Worm (Caenorhabditis elegans) whole organism, young adult: ENCODE results near the gene C47A4.1.

Experiments
- B0261.1 ChIP-seq: sonication (generic microtip); optimal IDR thresholded peaks from 2 replicates; lab custom pipeline; 2016; ENCODE audit warnings: mild to moderate bottlenecking, missing genetic modification characterization, moderate library complexity, missing compliant biosample characterization
- C17E4.6 ChIP-seq: fragments of 200-800 bp; sonication (Bioruptor generic); IDR thresholded peaks from 2 replicates; pipeline ENCODE4 v1.3.6; 2022; ENCODE audit warnings: missing genetic modification reagents, missing genetic modification characterization, missing compliant biosample characterization
- Y79H2A.3 ChIP-seq: fragments of 200-800 bp; sonication (Bioruptor generic); conservative IDR thresholded peaks from 2 replicates; pipeline ENCODE4 v1.3.6; 2022; ENCODE audit warnings: missing genetic modification reagents, missing genetic modification characterization, missing compliant biosample characterization
- aptf-3 ChIP-seq: fragments of 200-800 bp; sonication (Bioruptor generic); IDR thresholded peaks from 2 replicates; pipeline ENCODE4 v1.3.6; 2022; ENCODE audit warnings: missing genetic modification characterization, missing compliant biosample characterization
- atf-7 ChIP-seq: sonication (generic microtip); optimal IDR thresholded peaks from 2 replicates; lab custom pipeline; 2017; ENCODE audit warnings: mild to moderate bottlenecking, missing genetic modification characterization, missing compliant biosample characterization
- athp-1 ChIP-seq: sonication (generic microtip); optimal IDR thresholded peaks from 2 replicates; lab custom pipeline; 2017; ENCODE audit warnings: mild to moderate bottlenecking, missing genetic modification characterization, missing compliant biosample characterization
- attf-3 ChIP-seq: fragments of 200-800 bp; sonication (Bioruptor generic); conservative IDR thresholded peaks from 2 replicates; pipeline ENCODE4 v1.3.6; 2022; ENCODE audit warnings: missing genetic modification reagents, missing genetic modification characterization, missing compliant biosample characterization
- attf-6 ChIP-seq: fragments of 200-800 bp; sonication (Bioruptor generic); IDR thresholded peaks from 2 replicates; pipeline ENCODE4 v1.3.6; 2022; ENCODE audit warnings: missing genetic modification reagents, missing genetic modification characterization, missing compliant biosample characterization
- ccch-3 ChIP-seq: fragments of 200-800 bp; sonication (Bioruptor generic); optimal IDR thresholded peaks from 2 replicates; lab custom pipeline; 2018; ENCODE audit warnings: mild to moderate bottlenecking, missing genetic modification characterization, missing compliant biosample characterization
- cebp-2 ChIP-seq: fragments of 200-800 bp; sonication (Bioruptor generic); IDR thresholded peaks from 2 replicates; pipeline ENCODE4 v1.3.6; 2022; ENCODE audit warnings: missing genetic modification characterization, missing compliant biosample characterization
- ceh-79 ChIP-seq: sonication (generic microtip); optimal IDR thresholded peaks from 2 replicates; lab custom pipeline; 2017; ENCODE audit warnings: mild to moderate bottlenecking, missing genetic modification characterization, missing compliant biosample characterization
- egrh-3 ChIP-seq: fragments of 200-800 bp; sonication (Bioruptor generic); IDR thresholded peaks from 2 replicates; pipeline ENCODE4 v1.3.6; 2022; ENCODE audit warnings: missing genetic modification reagents, missing genetic modification characterization, missing compliant biosample characterization
- him-1 ChIP-seq: sonication (generic microtip); optimal IDR thresholded peaks from 2 replicates; lab custom pipeline; 2016; ENCODE audit warnings: missing genotype, missing genetic modification reagents, missing genetic modification characterization, missing compliant biosample characterization
- lin-40 ChIP-seq: sonication (generic microtip); optimal IDR thresholded peaks from 2 replicates; lab custom pipeline; 2016; ENCODE audit warnings: missing genetic modification characterization, mild to moderate bottlenecking, missing compliant biosample characterization, missing genotype, missing genetic modification reagents
- lir-1 ChIP-seq: fragments of 200-800 bp; sonication (Bioruptor generic); conservative IDR thresholded peaks from 2 replicates; pipeline ENCODE4 v1.3.6; 2022; ENCODE audit warnings: missing genetic modification reagents, missing genetic modification characterization, missing compliant biosample characterization
- madf-3 ChIP-seq: fragments of 200-800 bp; sonication (Bioruptor generic); IDR thresholded peaks from 2 replicates; pipeline ENCODE4 v1.3.6; 2022; ENCODE audit warnings: missing genetic modification reagents, missing genetic modification characterization, missing compliant biosample characterization
- madf-6 ChIP-seq: fragments of 200-800 bp; sonication (Bioruptor generic); IDR thresholded peaks from 2 replicates; pipeline ENCODE4 v1.3.6; 2022; ENCODE audit warnings: missing genetic modification reagents, missing genetic modification characterization, missing compliant biosample characterization
- madf-8 ChIP-seq: fragments of 200-800 bp; sonication (Bioruptor generic); conservative IDR thresholded peaks from 2 replicates; pipeline ENCODE4 v1.3.6; 2022; ENCODE audit warnings: missing genetic modification reagents, missing genetic modification characterization, missing compliant biosample characterization
- mcd-1 ChIP-seq: fragments of 200-800 bp; sonication (Bioruptor generic); IDR thresholded peaks from 2 replicates; pipeline ENCODE4 v1.3.6; 2022; ENCODE audit warnings: missing genetic modification reagents, missing genetic modification characterization, missing compliant biosample characterization
- mel-28 ChIP-seq: sonication (generic microtip); optimal IDR thresholded peaks from 2 replicates; lab custom pipeline; 2016; ENCODE audit warnings: borderline replicate concordance, mild to moderate bottlenecking, missing genetic modification characterization, missing compliant biosample characterization
- mes-4 ChIP-seq: sonication (generic microtip); optimal IDR thresholded peaks from 2 replicates; lab custom pipeline; 2016; ENCODE audit warnings: missing genotype, missing genetic modification characterization, missing compliant biosample characterization
- nfya-1 ChIP-seq: sonication (generic microtip); optimal IDR thresholded peaks from 2 replicates; lab custom pipeline; 2017; ENCODE audit warnings: antibody characterized with exemption, missing compliant biosample characterization, missing genetic modification characterization, borderline replicate concordance; ENCODE audit not compliant: insufficient read depth
- nhr-80 ChIP-seq: sonication (generic microtip); optimal IDR thresholded peaks from 2 replicates; lab custom pipeline; 2016; ENCODE audit warnings: missing genetic modification characterization, missing compliant biosample characterization
- pbrm-1 ChIP-seq: fragments of 200-800 bp; sonication (Bioruptor generic); IDR thresholded peaks from 2 replicates; pipeline ENCODE4 v1.3.6; 2022; ENCODE audit warnings: missing genetic modification reagents, missing genetic modification characterization, missing compliant biosample characterization
- rpc-1 ChIP-seq, 2 experiments: fragments of 150-350 bp in 1 of 2; sonication (generic microtip) in 1 of 2; optimal IDR thresholded peaks; 2 replicates each; lab custom pipeline; 2014 to 2018; ENCODE audit warnings: missing biosample characterization in 1 of 2, missing genetic modification characterization in 1 of 2, missing genetic modification reagents in 1 of 2, missing genotype in 1 of 2
- sea-2 ChIP-seq: fragments of 200-800 bp; sonication (Bioruptor generic); IDR thresholded peaks from 2 replicates; pipeline ENCODE4 v1.3.6; 2022; ENCODE audit warnings: missing genetic modification characterization, missing compliant biosample characterization
- snpc-4 ChIP-seq, 5 experiments: fragments of 150-350 bp in 1 of 5; sonication (generic microtip) in 4 of 5; optimal IDR thresholded peaks; 2 replicates each; lab custom pipeline; 2014 to 2018; ENCODE audit warnings: missing genetic modification characterization in 5 of 5, missing biosample characterization in 3 of 5, antibody characterized with exemption in 2 of 5, mild to moderate bottlenecking in 2 of 5, missing compliant biosample characterization in 2 of 5, missing genotype in 2 of 5, moderate library complexity in 2 of 5, missing genetic modification reagents in 1 of 5
- somi-1 ChIP-seq: fragments of 200-800 bp; sonication (Bioruptor generic); optimal IDR thresholded peaks from 2 replicates; lab custom pipeline; 2018; ENCODE audit warnings: mild to moderate bottlenecking, missing genetic modification characterization, missing compliant biosample characterization
- tlf-1 ChIP-seq: fragments of 200-800 bp; sonication (Bioruptor generic); optimal IDR thresholded peaks from 2 replicates; lab custom pipeline; 2018; ENCODE audit warnings: mild to moderate bottlenecking, missing genetic modification characterization, missing compliant biosample characterization
- ztf-26 ChIP-seq: sonication (generic microtip); optimal IDR thresholded peaks from 2 replicates; lab custom pipeline; 2017; ENCODE audit warnings: missing genetic modification characterization, missing compliant biosample characterization
- ztf-28 ChIP-seq: fragments of 200-800 bp; sonication (Bioruptor generic); IDR thresholded peaks from 2 replicates; pipeline ENCODE4 v1.3.6; 2022; ENCODE audit warnings: missing genetic modification reagents, missing genetic modification characterization, missing compliant biosample characterization

C47A4.1 gene

DNA sequence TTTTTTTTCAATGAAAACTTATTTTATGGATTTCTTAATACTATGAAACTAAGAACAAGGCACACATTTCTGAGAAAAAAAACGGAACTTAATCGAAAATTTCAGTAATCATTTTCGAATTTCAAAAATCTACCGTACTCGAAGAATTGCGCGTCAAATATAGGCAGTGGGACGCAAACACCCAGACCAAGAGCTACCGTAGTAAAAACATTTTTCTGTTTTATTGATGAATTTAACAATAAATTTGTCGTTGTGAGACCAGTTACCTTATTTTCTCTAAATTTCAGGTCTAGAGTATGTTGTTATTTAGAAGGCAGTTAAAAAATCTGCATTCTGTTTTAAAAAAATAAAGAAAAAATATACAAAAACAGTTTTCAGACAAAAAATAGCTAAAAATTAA lies 28.5 kb downstream of the C47A4.1 start (continued):
- no peak for TF ChIP-seq ceh-79 (tag; lab: Kevin White, UChicago)
- no peak for TF ChIP-seq somi-1 (GFP tag; lab: Kevin White, UChicago)
- no peak for TF ChIP-seq lir-1 (GFP tag; lab: Robert Waterston, UW)
- no peak for TF ChIP-seq sea-2
- no peak for TF ChIP-seq madf-3 (GFP tag; lab: Robert Waterston, UW)
- TF ChIP-seq aptf-3 (GFP tag; lab: Robert Waterston, UW): no peak
- no peak for TF ChIP-seq ztf-28 (GFP tag; lab: Robert Waterston, UW)
- peak; percentile 59; the same call in 1 of the 2 replicates for TF ChIP-seq attf-6
- no peak for TF ChIP-seq ztf-26 (tag; lab: Kevin White, UChicago)
- TF ChIP-seq madf-8 (GFP tag; lab: Robert Waterston, UW): no peak
- TF ChIP-seq C17E4.6 (GFP tag; lab: Robert Waterston, UW): no peak
- TF ChIP-seq mel-28 (tag; lab: Kevin White, UChicago): no peak
- 0 out of 2 replicates have a peak, but pooled peaks have one; percentile 17 for TF ChIP-seq madf-6 (GFP tag; lab: Robert Waterston, UW)
- TF ChIP-seq attf-3 (GFP tag; lab: Robert Waterston, UW): 0 out of 2 replicates have a peak, but pooled peaks have one; percentile 39
- no peak for TF ChIP-seq lin-40 (tag; lab: Kevin White, UChicago)
- TF ChIP-seq athp-1 (tag; lab: Kevin White, UChicago): no peak
- no peak for TF ChIP-seq ccch-3 (GFP tag; lab: Kevin White, UChicago)
- TF ChIP-seq B0261.1 (tag; lab: Kevin White, UChicago): no peak
- TF ChIP-seq rpc-1 (optimal IDR thresholded peaks at IDR 0.05; lab: Kevin White, UChicago): no peak
- TF ChIP-seq rpc-1 (tag; optimal IDR thresholded peaks at IDR 0.05; lab: Kevin White, UChicago): no peak
- no peak for TF ChIP-seq Y79H2A.3 (GFP tag; lab: Robert Waterston, UW)
- TF ChIP-seq, all 124 proteins: peak for 6

DNA sequence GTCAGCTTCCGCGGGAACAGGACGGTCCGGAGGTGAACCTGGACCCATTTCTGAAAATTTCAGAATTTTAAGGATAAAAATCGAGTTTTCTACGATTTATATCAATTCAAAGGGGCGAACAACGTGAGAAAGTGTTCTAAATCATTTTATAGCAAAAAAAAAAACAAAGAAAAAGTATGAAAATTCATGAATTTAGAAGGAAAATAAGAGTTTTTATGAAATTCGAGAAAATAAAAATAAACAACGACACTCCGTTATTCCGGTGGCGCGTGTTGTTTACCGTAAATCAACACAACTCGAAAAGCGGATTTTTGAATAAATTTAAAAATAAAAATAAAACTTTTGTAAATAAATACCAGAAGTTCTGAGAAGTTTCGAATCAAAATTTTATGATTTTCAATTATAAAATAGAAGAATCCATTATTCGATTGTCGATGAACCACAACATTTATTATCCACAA lies 29.2 kb downstream of the C47A4.1 start, which contains the start of gene nyn-1:
Gene nyn-1, minus strand, starts transcription at position 51 of the 461 bp plus-strand sequence.
- no peak for TF ChIP-seq nfya-1 (tag; lab: Kevin White, UChicago)
- TF ChIP-seq somi-1 (GFP tag; lab: Kevin White, UChicago): no peak
- TF ChIP-seq snpc-4 (GFP tag; optimal IDR thresholded peaks at IDR 0.05; lab: Kevin White, UChicago): peak; percentile 66
- TF ChIP-seq snpc-4 (tag; optimal IDR thresholded peaks at IDR 0.05; lab: Kevin White, UChicago): peak in 3 of 4 experiments; percentile 60 to 73 (median 70)
- TF ChIP-seq mes-4 (tag; lab: Kevin White, UChicago): no peak
- peak; percentile 79 for TF ChIP-seq attf-6
- TF ChIP-seq C17E4.6 (GFP tag; lab: Robert Waterston, UW): no peak
- TF ChIP-seq egrh-3 (GFP tag; lab: Robert Waterston, UW): no peak
- TF ChIP-seq ccch-3 (GFP tag; lab: Kevin White, UChicago): no peak
- peak; percentile 91 for TF ChIP-seq attf-3 (GFP tag; lab: Robert Waterston, UW)

DNA sequence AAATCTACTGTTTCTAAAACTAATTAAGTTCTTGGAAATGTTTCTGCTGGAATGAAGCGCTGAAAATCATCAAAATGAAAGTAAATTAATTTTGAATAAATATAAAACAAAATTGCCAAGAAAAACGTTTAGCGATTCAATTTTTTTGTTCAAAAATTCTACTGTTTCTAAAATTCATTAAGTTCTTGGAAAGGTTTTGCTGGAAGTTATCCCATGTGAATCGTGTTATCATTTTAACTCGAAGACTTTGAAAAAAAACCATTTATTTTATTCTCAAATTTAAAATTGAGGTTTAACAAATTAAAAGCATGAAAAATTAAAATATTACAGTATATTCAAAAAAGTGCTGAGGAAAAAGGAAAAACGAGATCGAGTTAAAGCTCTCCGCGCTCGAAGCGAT lies 31.4 kb downstream of the C47A4.1 start:
- TF ChIP-seq snpc-4 (GFP tag; optimal IDR thresholded peaks at IDR 0.05; lab: Kevin White, UChicago) (no peak), snpc-4 (tag; optimal IDR thresholded peaks at IDR 0.05; lab: Kevin White, UChicago) (peak in 1 of 4 experiments; percentile 73), attf-6 (0 out of 2 replicates have a peak, but pooled peaks have one; percentile 55), attf-3 (GFP tag; lab: Robert Waterston, UW) (no peak)

DNA sequence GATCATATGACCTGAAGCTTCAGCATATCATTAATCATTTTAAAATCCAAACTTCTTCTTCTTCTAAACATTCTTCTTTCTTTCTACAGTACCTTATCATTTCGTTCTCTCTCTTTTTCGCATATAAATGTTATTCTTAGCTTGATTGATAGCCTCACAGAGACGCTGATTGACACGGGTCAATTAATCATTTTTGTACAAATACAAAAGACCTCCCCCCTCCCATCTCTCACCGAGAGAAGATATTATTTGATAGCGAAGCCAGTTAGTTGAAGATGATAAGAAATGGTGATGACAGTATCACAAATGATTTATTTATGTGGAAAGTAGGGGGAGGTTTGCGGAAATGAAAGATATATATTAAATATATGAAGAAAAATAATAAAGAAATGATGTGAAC lies 33.4 kb downstream of the C47A4.1 start:
- TF ChIP-seq him-1 (no peak), nhr-80 (peak; percentile 13)

DNA sequence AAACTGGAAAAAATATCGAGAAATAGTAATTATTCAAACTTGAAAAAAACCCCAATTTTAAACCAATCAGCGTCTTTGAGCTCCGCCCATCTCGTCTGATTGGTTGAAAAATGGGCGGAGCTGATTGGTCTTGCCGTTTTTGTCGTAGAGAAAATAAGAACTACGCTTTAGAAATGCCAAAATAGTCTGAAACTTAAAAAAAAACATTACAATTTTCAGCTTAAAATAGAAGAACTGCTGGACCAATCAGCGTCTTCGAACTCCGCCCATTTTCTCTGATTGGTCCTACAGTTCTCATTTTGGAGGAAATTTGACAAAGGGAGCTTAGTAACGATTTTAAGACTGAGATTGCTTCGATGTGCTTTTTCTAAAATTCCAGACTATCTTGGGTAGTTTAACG lies 36.7 kb downstream of the C47A4.1 start:
- TF ChIP-seq tlf-1 (GFP tag; lab: Kevin White, UChicago) (no peak), B0261.1 (tag; lab: Kevin White, UChicago) (no peak), attf-6 (no peak), cebp-2 (GFP tag; lab: Robert Waterston, UW) (no peak), atf-7 (tag; lab: Kevin White, UChicago) (no peak), mcd-1 (GFP tag; lab: Robert Waterston, UW) (no peak), pbrm-1 (GFP tag; lab: Robert Waterston, UW) (no peak)
- TF ChIP-seq, all 124 proteins: peak for 0
